Worm (Caenorhabditis elegans) whole organism, midembryonic: ENCODE measurements around the gene D1044.1.

Experiments used
- T22C8.4 ChIP-seq: fragments of 200-800 bp; sonication (Bioruptor generic); IDR thresholded peaks from 2 replicates; pipeline ENCODE4 v1.3.6; 2022; ENCODE audit warnings: missing genetic modification characterization, missing compliant biosample characterization
- cog-1 ChIP-seq: sonication (generic microtip); optimal IDR thresholded peaks from 2 replicates; lab custom pipeline; 2016; ENCODE audit warnings: missing genetic modification characterization, missing compliant biosample characterization
- flt-1 ChIP-seq: fragments of 200-800 bp; sonication (Bioruptor generic); IDR thresholded peaks from 2 replicates; pipeline ENCODE4 v1.3.6; 2022; ENCODE audit warnings: missing genetic modification characterization, missing compliant biosample characterization
- med-1 ChIP-seq: sonication (generic microtip); optimal IDR thresholded peaks from 2 replicates; lab custom pipeline; 2017; ENCODE audit warnings: missing genetic modification characterization, mild to moderate bottlenecking, missing compliant biosample characterization, antibody characterized with exemption, missing genetic modification reagents; ENCODE audit not compliant: insufficient read depth
- ref-1 ChIP-seq: fragments of 200-800 bp; sonication (Bioruptor generic); conservative IDR thresholded peaks from 2 replicates; pipeline ENCODE4 v1.3.6; 2022; ENCODE audit warnings: missing genetic modification reagents, missing genetic modification characterization, missing compliant biosample characterization
- tab-1 ChIP-seq: fragments of 200-800 bp; sonication (Bioruptor generic); IDR thresholded peaks from 2 replicates; pipeline ENCODE4 v1.3.6; 2022; ENCODE audit warnings: missing genetic modification characterization, missing compliant biosample characterization
- ztf-23 ChIP-seq: fragments of 200-800 bp; sonication (Bioruptor generic); IDR thresholded peaks from 2 replicates; pipeline ENCODE4 v1.3.6; 2022; ENCODE audit warnings: missing genetic modification reagents, missing genetic modification characterization, missing compliant biosample characterization
- ztf-29 ChIP-seq: fragments of 200-800 bp; sonication (Bioruptor generic); IDR thresholded peaks from 2 replicates; pipeline ENCODE4 v1.3.6; 2022; ENCODE audit warnings: missing genetic modification reagents, missing genetic modification characterization, missing compliant biosample characterization

- TF ChIP-seq T22C8.4 (GFP tag; lab: Robert Waterston, UW) (no peak), ztf-29 (GFP tag; lab: Robert Waterston, UW) (no peak), tab-1 (GFP tag; lab: Robert Waterston, UW) (no peak), flt-1 (GFP tag; lab: Robert Waterston, UW) (no peak), cog-1 (no peak), ref-1 (GFP tag; lab: Robert Waterston, UW) (no peak), med-1 (no peak), ztf-23 (GFP tag; lab: Robert Waterston, UW) (no peak)
Observed at ce11 chrIII:5501358-5502287, 42.5 kb upstream of the D1044.1 start, which contains the start of gene R02F2.1.
